Worm (Caenorhabditis elegans) whole organism, mixed stage, embryonic: ENCODE measurements around the gene nhr-249.

Experiments
- M03D4.4 ChIP-seq: sonication (generic microtip); optimal IDR thresholded peaks from 2 replicates; lab custom pipeline; 2017; ENCODE audit warnings: mild to moderate bottlenecking, missing genetic modification characterization, missing compliant biosample characterization
- bed-3 ChIP-seq: fragments of 200-800 bp; sonication (Bioruptor generic); optimal IDR thresholded peaks from 3 replicates; lab custom pipeline; 2018; ENCODE audit warnings: mild to moderate bottlenecking, missing genetic modification characterization, moderate library complexity, missing compliant biosample characterization
- ceh-43 ChIP-seq: fragments of 200-800 bp; sonication (Bioruptor generic); optimal IDR thresholded peaks from 2 replicates; lab custom pipeline; 2018; ENCODE audit warnings: mild to moderate bottlenecking, missing genetic modification characterization, moderate library complexity, missing compliant biosample characterization
- ces-1 ChIP-seq: fragments of 150-350 bp; optimal IDR thresholded peaks from 2 replicates; lab custom pipeline; 2014; ENCODE audit warnings: missing biosample characterization, missing genetic modification reagents, missing genetic modification characterization
- cnd-1 ChIP-seq: fragments of 200-800 bp; sonication (Bioruptor generic); optimal IDR thresholded peaks from 2 replicates; lab custom pipeline; 2018; ENCODE audit warnings: mild to moderate bottlenecking, missing genetic modification characterization, missing compliant biosample characterization
- drap-1 ChIP-seq: fragments of 200-800 bp; sonication (Bioruptor generic); optimal IDR thresholded peaks from 3 replicates; lab custom pipeline; 2018; ENCODE audit warnings: mild to moderate bottlenecking, missing genetic modification characterization, missing compliant biosample characterization
- elt-1 ChIP-seq: sonication (generic microtip); optimal IDR thresholded peaks from 2 replicates; lab custom pipeline; 2017; ENCODE audit warnings: missing genetic modification characterization, mild to moderate bottlenecking, missing compliant biosample characterization, antibody characterized with exemption, moderate library complexity, borderline replicate concordance; ENCODE audit not compliant: insufficient read depth
- elt-3 ChIP-seq: fragments of 150-350 bp; optimal IDR thresholded peaks from 2 replicates; lab custom pipeline; 2014; ENCODE audit warnings: missing biosample characterization, missing genetic modification characterization
- flh-1 ChIP-seq: fragments of 200-800 bp; sonication (Bioruptor generic); optimal IDR thresholded peaks from 2 replicates; lab custom pipeline; 2018; ENCODE audit warnings: mild to moderate bottlenecking, missing genetic modification characterization, moderate library complexity, missing compliant biosample characterization
- ham-2 ChIP-seq: fragments of 200-800 bp; sonication (Bioruptor generic); optimal IDR thresholded peaks from 2 replicates; lab custom pipeline; 2018; ENCODE audit warnings: mild to moderate bottlenecking, missing genetic modification characterization, missing compliant biosample characterization
- hlh-1 ChIP-seq: fragments of 150-350 bp; optimal IDR thresholded peaks from 2 replicates; lab custom pipeline; 2014; ENCODE audit warnings: missing biosample characterization, missing genetic modification reagents, missing genetic modification characterization
- lin-13 ChIP-seq: fragments of 150-350 bp; optimal IDR thresholded peaks from 2 replicates; lab custom pipeline; 2014; ENCODE audit warnings: missing biosample characterization, missing genetic modification characterization
- lin-32 ChIP-seq: fragments of 200-800 bp; sonication (Bioruptor generic); optimal IDR thresholded peaks from 2 replicates; lab custom pipeline; 2018; ENCODE audit warnings: mild to moderate bottlenecking, missing genetic modification characterization, missing compliant biosample characterization
- lsy-2 ChIP-seq: fragments of 150-350 bp; optimal IDR thresholded peaks from 2 replicates; lab custom pipeline; 2014; ENCODE audit warnings: missing biosample characterization, missing genetic modification characterization
- mab-5 ChIP-seq: fragments of 150-350 bp; optimal IDR thresholded peaks from 2 replicates; lab custom pipeline; 2014; ENCODE audit warnings: missing biosample characterization, missing genetic modification characterization
- mep-1 ChIP-seq: fragments of 150-350 bp; optimal IDR thresholded peaks from 2 replicates; lab custom pipeline; 2017; ENCODE audit warnings: missing biosample characterization, missing genetic modification reagents, missing genetic modification characterization, inconsistent platforms
- mls-2 ChIP-seq: sonication (generic microtip); optimal IDR thresholded peaks from 2 replicates; lab custom pipeline; 2016; ENCODE audit warnings: mild to moderate bottlenecking, missing genetic modification characterization, moderate library complexity, missing compliant biosample characterization
- nhr-12 ChIP-seq: fragments of 150-350 bp; optimal IDR thresholded peaks from 2 replicates; lab custom pipeline; 2014; ENCODE audit warnings: missing biosample characterization, missing genetic modification characterization
- nhr-28 ChIP-seq: fragments of 150-350 bp; optimal IDR thresholded peaks from 2 replicates; lab custom pipeline; 2014; ENCODE audit warnings: missing biosample characterization, missing genetic modification characterization
- nhr-76 ChIP-seq: sonication (generic microtip); optimal IDR thresholded peaks from 2 replicates; lab custom pipeline; 2017; ENCODE audit warnings: missing biosample characterization, missing genetic modification characterization
- pha-4 ChIP-seq: fragments of 150-350 bp; optimal IDR thresholded peaks from 2 replicates; lab custom pipeline; 2018; ENCODE audit warnings: missing biosample characterization, missing genetic modification reagents, missing genetic modification characterization
- sem-2 ChIP-seq: fragments of 200-800 bp; sonication (Bioruptor generic); optimal IDR thresholded peaks from 2 replicates; lab custom pipeline; 2018; ENCODE audit warnings: mild to moderate bottlenecking, missing genetic modification characterization, missing compliant biosample characterization
- sptf-1 ChIP-seq: sonication (generic microtip); optimal IDR thresholded peaks from 2 replicates; lab custom pipeline; 2017; ENCODE audit warnings: mild to moderate bottlenecking, missing genetic modification characterization, moderate library complexity, missing compliant biosample characterization
- tbx-8 ChIP-seq: fragments of 200-800 bp; sonication (Bioruptor generic); optimal IDR thresholded peaks from 2 replicates; lab custom pipeline; 2018; ENCODE audit warnings: mild to moderate bottlenecking, missing genetic modification characterization, moderate library complexity, missing compliant biosample characterization
- unc-120 ChIP-seq: sonication (generic microtip); optimal IDR thresholded peaks from 2 replicates; lab custom pipeline; 2017; ENCODE audit warnings: missing genetic modification characterization, missing compliant biosample characterization; ENCODE audit not compliant: poor library complexity, severe bottlenecking
- unc-39 ChIP-seq: fragments of 150-350 bp; optimal IDR thresholded peaks from 2 replicates; lab custom pipeline; 2014; ENCODE audit warnings: missing biosample characterization, missing genetic modification characterization
- unc-62 ChIP-seq: fragments of 150-350 bp; optimal IDR thresholded peaks from 2 replicates; lab custom pipeline; 2014; ENCODE audit warnings: missing biosample characterization, missing genetic modification reagents, missing genetic modification characterization
- zip-8 ChIP-seq: fragments of 150-350 bp; optimal IDR thresholded peaks from 2 replicates; lab custom pipeline; 2014; ENCODE audit warnings: missing biosample characterization, missing genetic modification characterization
- ztf-11 ChIP-seq: fragments of 150-350 bp; optimal IDR thresholded peaks from 2 replicates; lab custom pipeline; 2014; ENCODE audit warnings: missing biosample characterization, missing genetic modification characterization

Gene nhr-249

DNA sequence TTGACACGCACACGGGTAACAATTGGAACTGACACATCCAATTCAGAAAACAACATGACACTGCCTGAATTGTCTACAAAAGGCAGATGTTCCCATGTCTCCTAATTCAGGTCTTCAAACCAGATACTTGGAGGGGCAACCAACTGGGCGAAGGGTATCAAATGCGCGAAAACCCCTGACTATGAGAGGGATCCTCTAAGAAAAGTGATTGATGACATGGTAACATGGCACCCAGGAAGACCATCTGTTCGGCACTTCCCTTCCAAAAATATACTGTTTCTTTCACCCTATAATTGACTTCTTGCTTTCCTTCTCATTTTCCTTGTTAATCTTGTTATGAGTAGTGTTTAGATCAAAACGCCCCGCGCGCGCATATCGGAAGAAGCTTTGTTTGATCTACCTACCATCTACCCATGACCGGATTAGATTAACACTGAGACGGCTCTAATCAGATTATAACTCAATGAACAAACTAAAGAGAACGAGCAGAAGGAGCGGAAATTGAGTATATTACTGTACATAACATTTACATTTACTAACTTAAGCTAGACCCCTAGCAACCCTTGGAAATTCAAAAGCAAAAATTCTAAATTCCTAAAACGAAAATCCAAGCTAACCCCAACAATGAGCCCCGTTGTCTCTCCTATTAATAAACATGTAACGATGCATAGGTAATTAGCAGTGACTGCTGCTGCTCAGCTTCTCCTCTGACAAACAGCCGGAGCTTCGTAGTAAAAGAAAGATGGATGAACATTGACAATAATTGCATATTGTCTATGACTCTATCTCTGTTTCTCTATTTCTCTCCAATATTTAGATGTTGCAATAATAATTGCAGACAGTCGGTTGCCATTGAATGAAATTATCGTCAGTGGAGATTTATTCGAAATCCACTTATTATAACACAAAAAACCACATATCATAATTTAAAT is 12.4 kb upstream of the nhr-249 start:
- no peak for TF ChIP-seq sem-2 (GFP tag; lab: Kevin White, UChicago)
- TF ChIP-seq ces-1, result peak; percentile 49
- peak; percentile 40 for TF ChIP-seq unc-62
- peak; percentile 53 for TF ChIP-seq elt-1 (tag; lab: Kevin White, UChicago)
- TF ChIP-seq mep-1 (tag; lab: Kevin White, UChicago), result no peak
- no peak for TF ChIP-seq elt-3
- peak; percentile 7 for TF ChIP-seq sptf-1 (tag; lab: Kevin White, UChicago)
- TF ChIP-seq unc-120, result no peak
- peak; percentile 51 for TF ChIP-seq ceh-43
- peak; percentile 63 for TF ChIP-seq cnd-1
- no peak for TF ChIP-seq tbx-8 (GFP tag; lab: Kevin White, UChicago)
- TF ChIP-seq unc-39 (tag; lab: Kevin White, UChicago), result no peak
- TF ChIP-seq lsy-2, result no peak
- no peak for TF ChIP-seq drap-1 (GFP tag; lab: Kevin White, UChicago)
- TF ChIP-seq ham-2 (GFP tag; lab: Kevin White, UChicago), result no peak
- no peak for TF ChIP-seq zip-8 (tag; lab: Kevin White, UChicago)
- peak; percentile 18 for TF ChIP-seq ztf-11 (tag; lab: Kevin White, UChicago)
- TF ChIP-seq mls-2 (tag; lab: Kevin White, UChicago), result peak; percentile 8
- peak; percentile 40 for TF ChIP-seq pha-4

DNA sequence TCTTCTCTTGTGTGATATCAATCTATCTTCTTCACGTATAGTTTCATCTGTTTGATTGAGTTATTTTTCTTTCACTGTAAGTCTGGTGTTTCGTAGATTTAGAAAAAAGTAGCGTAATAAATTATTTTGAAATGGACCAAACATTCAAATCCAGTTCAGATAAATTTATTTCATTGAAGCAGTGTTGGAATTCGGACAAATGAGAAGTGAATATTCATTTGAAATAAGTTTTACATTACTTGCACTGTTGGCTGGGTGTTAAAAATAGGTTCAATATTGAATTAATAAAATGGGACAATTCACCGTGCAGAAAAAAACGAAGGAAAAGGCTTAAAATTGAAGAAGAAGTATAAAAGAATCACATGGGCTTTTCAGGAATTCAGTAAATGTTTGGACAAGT is 6.3 kb upstream of the nhr-249 start:
- TF ChIP-seq M03D4.4 (tag; lab: Kevin White, UChicago), result no peak
- no peak for TF ChIP-seq elt-1 (tag; lab: Kevin White, UChicago)
- no peak for TF ChIP-seq bed-3
- no peak for TF ChIP-seq unc-120
- TF ChIP-seq lin-32 (GFP tag; lab: Kevin White, UChicago), result no peak
- no peak for TF ChIP-seq unc-39 (tag; lab: Kevin White, UChicago)
- no peak for TF ChIP-seq mep-1 (tag; lab: Kevin White, UChicago)
- no peak for TF ChIP-seq ztf-11 (tag; lab: Kevin White, UChicago)
- no peak for TF ChIP-seq mab-5 (tag; lab: Kevin White, UChicago)
- no peak for TF ChIP-seq nhr-12 (tag; lab: Kevin White, UChicago)
- no peak for TF ChIP-seq sem-2 (GFP tag; lab: Kevin White, UChicago)
- TF ChIP-seq nhr-28 (tag; lab: Kevin White, UChicago), result no peak
- TF ChIP-seq, all 35 proteins: peak for 0

DNA sequence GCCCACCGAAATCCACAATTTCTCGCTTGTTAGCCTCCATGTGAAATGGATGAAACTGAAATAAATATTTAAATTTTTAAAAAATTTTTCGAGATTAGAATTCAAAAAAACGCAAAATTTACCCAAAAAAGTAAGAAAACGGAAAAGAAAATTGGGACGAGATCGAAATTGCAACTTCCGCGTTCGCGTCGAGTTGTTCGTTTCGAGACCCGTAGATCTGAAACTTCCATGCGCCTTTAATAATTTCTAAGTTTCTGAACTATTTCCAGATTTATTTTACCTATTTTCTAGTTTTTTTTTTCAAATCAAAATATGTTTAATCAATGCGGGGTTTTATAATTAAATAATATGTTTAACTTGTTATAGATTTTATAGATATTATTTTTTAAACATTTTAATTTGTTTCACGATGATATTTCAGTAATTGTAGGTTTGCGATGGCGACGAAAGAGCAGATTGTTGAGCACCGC is 4.8 kb upstream of the nhr-249 start, which contains the start of the genes pgl-1 and him-3:
Gene pgl-1, minus strand, starts transcription at position 230 of the 470 bp plus-strand sequence.
Gene him-3, plus strand, starts transcription at position 420 of the 470 bp plus-strand sequence.
- TF ChIP-seq mep-1 (tag; lab: Kevin White, UChicago) (no peak), nhr-12 (tag; lab: Kevin White, UChicago) (no peak), lin-13 (tag; lab: Kevin White, UChicago) (no peak), pha-4 (no peak), ceh-43 (no peak), lsy-2 (no peak), unc-62 (no peak), ham-2 (GFP tag; lab: Kevin White, UChicago) (no peak), drap-1 (GFP tag; lab: Kevin White, UChicago) (no peak), hlh-1 (tag; lab: Kevin White, UChicago) (no peak), mls-2 (tag; lab: Kevin White, UChicago) (no peak), sptf-1 (tag; lab: Kevin White, UChicago) (no peak), flh-1 (GFP tag; lab: Kevin White, UChicago) (no peak), cnd-1 (no peak), elt-1 (tag; lab: Kevin White, UChicago) (no peak), nhr-76 (tag; lab: Kevin White, UChicago) (no peak), zip-8 (tag; lab: Kevin White, UChicago) (no peak)
